Worm (Caenorhabditis elegans): ENCODE measurements around the gene Y39B6A.42.
A peak's percentile ranks its signal among the peaks of the same experiment; 100 is the strongest.
"Not testable (repeated sequence)": the region's sequence is repeated elsewhere in the genome, so short reads cannot be mapped to it uniquely, and the experiment has no call there.

Y39B6A.42 gene

DNA sequence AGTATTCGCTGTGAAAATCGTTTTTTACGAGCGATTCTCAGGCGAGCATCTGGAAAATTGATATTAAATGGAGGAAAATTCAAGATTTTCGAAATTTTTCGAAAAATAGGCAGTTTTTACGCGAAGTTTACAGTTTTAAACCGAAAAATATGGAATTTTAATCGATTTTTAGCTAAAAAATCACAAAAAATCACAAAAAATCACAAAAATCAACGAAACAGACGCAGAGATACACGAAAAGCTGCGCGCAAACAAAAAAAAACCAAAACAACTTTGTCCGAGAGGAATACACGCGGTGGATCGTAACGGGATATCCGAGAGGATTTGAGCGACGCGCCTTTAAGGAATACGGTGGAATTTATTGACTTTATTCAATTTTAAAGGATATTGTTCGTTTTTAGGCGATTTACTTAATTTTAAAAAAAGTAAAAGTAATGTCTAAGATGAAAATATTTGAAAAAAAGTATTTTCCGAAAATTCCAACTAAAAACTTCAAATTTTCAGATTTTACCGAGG is at the start of gene Y39B6A.42:
Gene Y39B6A.42, minus strand, starts transcription at position 51 of the 516 bp plus-strand sequence.
- no peak for TF ChIP-seq klf-2 (GFP tag; conservative IDR thresholded peaks at IDR 0.05)

DNA sequence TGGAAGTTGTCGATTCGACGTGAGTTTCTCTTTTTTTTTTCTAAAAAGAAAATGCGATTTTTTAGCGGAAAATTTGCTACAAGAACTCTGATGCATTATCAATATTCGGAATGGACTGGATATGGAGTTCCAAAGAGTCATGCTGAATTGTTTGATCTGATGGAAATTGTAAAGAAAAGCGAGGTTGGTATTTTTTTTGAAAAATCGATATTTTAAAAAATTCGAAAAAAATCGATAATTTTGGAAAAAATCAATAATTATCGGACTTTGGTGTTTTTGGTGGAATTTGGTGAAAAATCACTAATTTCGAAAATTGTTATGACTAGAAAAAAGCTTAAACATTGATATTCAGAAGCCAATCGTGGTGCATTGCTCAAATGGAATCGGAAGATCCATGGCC is 49.8 kb upstream of the Y39B6A.42 start:
- no peak for TF ChIP-seq flt-1 (GFP tag; IDR thresholded peaks at IDR 0.05)
- peak; percentile 85 for TF ChIP-seq T22C8.4 (GFP tag; IDR thresholded peaks at IDR 0.05)
- TF ChIP-seq ztf-23 (GFP tag; IDR thresholded peaks at IDR 0.05): no peak

DNA sequence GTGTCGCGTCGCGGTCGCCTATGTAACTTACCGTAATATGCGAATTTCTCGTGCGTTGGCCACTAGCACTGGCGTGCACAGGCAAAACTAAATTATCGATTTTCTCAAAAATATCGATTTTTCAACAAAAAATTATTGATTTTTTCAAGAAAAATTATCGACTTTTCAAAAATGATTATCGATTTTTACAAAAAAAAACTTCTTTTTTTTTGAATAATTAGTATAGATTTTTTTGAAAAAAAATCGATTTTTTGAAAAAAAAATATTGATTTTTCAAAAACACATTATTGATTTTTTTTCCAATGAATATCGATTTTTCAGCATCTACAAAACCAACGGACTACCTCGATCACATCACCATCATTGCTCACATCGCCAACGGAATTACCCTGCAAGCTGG is 45.5 kb upstream of the Y39B6A.42 start:
- peak; percentile 79 for TF ChIP-seq T22C8.4 (GFP tag; IDR thresholded peaks at IDR 0.05)

DNA sequence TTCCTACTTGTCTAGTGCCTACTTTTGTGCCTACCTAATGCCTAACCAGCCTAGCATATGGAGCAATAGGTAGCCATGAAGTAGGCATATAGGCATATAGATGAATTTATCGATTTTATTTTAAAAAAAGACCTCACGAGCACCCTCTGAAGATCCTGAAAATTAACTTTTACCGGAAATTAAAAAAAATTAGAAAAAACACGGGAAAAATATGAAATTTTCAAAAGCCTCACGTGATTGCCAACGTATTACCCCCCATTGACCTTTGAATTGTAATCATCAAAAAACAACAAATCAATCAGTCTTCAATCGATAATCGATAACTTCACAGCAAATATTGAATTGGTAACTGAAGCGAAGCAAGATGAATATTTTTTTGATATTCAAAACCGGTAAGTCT is 44.8 kb upstream of the Y39B6A.42 start, which contains the start of gene Y39B6A.30:
Gene Y39B6A.30, plus strand, starts transcription at position 301 of the 400 bp plus-strand sequence.
- TF ChIP-seq ztf-23 (GFP tag; IDR thresholded peaks at IDR 0.05); med-1 (GFP tag; optimal IDR thresholded peaks at IDR 0.05; ENCODE audit: insufficient read depth); tab-1 (GFP tag; IDR thresholded peaks at IDR 0.05): not testable (repeated sequence)

DNA sequence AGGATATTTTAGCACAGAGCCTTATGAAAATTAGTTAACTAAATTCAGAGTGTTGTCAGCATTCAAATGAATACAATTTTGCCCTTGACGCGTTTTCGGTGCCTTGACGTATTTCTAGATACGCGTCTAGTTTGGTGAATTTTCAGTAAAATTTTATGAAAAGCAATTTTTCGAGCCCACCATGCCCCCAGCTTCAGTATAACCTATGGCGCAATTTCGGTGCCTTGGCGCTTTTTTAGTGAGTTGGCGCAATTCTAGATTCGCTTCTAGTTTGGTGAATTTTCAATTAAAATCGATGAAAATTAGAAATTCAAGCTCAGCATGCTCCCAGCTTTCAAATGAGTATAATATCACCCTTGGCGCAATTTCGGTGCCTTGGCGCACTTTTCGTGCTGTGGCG is 43.8 kb upstream of the Y39B6A.42 start:
- TF ChIP-seq ztf-23 (GFP tag; IDR thresholded peaks at IDR 0.05): no peak
- TF ChIP-seq med-1 (GFP tag; optimal IDR thresholded peaks at IDR 0.05; ENCODE audit: insufficient read depth): no peak
- TF ChIP-seq flt-1 (GFP tag; IDR thresholded peaks at IDR 0.05): no peak
- no peak for TF ChIP-seq T22C8.4 (GFP tag; IDR thresholded peaks at IDR 0.05)
- TF ChIP-seq ref-1 (GFP tag; conservative IDR thresholded peaks at IDR 0.05): no peak
- TF ChIP-seq klf-2 (GFP tag; conservative IDR thresholded peaks at IDR 0.05): no peak

DNA sequence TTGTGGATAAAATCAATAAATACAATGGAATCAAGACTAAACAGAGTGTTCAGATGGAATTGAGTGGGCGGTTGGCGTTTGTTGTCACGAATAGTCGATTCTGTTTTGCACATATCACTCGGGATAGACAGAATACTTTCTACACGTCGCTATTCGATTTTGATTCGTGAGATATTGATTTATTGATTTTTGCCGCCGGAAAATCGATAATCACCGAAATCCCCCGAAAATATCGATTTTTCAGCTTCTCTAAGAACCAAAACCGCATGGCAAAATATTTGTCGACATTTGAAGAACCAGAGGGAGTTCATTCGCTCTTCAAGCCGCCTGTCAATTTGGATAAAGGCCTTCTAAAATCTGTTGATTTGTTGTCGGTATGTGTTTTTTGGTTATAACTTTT is 41.0 kb upstream of the Y39B6A.42 start:
- peak; percentile 77 for TF ChIP-seq T22C8.4 (GFP tag; IDR thresholded peaks at IDR 0.05)
- no peak for TF ChIP-seq klf-2 (GFP tag; conservative IDR thresholded peaks at IDR 0.05)

DNA sequence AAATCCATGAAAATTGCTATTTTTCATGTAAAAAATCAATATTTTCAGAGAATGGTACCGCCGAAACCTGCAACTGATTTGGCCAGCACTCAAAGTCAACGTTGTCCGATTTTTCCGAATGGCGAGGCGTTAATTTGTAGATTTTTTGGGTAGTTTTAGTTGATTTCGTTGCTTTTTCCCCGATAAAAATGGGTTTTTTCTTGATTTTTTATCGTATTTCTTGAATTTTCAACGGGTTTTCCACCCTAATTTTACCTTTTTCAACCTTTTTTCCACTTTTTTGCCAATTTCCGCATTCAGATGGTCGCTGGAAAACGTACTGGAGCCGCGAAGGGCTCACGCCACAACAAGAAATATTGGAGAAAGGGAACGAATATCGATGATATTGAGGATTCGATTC is 32.2 kb upstream of the Y39B6A.42 start, which contains the start of gene Y39B6A.33:
Gene Y39B6A.33, plus strand, starts transcription at position 301 of the 400 bp plus-strand sequence.
- TF ChIP-seq ztf-29 (GFP tag; IDR thresholded peaks at IDR 0.05) (no peak), ref-1 (GFP tag; conservative IDR thresholded peaks at IDR 0.05) (no peak), klf-2 (GFP tag; conservative IDR thresholded peaks at IDR 0.05) (no peak), T22C8.4 (GFP tag; IDR thresholded peaks at IDR 0.05) (no peak), ztf-23 (GFP tag; IDR thresholded peaks at IDR 0.05) (no peak), flt-1 (GFP tag; IDR thresholded peaks at IDR 0.05) (no peak), med-1 (GFP tag; optimal IDR thresholded peaks at IDR 0.05; ENCODE audit: insufficient read depth) (no peak), cog-1 (tag; optimal IDR thresholded peaks at IDR 0.05) (no peak), tab-1 (GFP tag; IDR thresholded peaks at IDR 0.05) (no peak)

DNA sequence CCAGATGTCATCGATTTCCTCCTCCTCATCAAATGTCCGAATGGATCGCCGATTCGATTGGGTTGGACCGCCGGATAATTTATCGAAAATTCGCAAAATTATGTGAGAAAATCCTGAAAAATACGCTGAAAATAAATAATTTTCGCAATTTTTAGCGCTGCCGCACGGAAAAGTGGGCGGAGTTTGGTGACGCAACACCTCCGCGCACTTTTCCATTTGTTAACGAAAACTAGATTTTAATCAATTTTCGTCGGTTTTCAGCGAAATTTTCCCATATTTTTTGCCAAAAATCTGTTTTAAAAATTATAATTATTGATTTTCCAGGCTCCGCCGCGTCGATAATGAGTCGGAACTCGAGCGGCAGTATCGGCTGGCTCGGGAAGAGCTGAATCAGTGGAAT is 31.6 kb upstream of the Y39B6A.42 start, which contains the start of gene Y39B6A.34:
Gene Y39B6A.34, plus strand, starts transcription at position 3 of the 400 bp plus-strand sequence.
- no peak for TF ChIP-seq ztf-23 (GFP tag; IDR thresholded peaks at IDR 0.05)
- no peak for TF ChIP-seq ztf-29 (GFP tag; IDR thresholded peaks at IDR 0.05)
- no peak for TF ChIP-seq cog-1 (tag; optimal IDR thresholded peaks at IDR 0.05)
- no peak for TF ChIP-seq T22C8.4 (GFP tag; IDR thresholded peaks at IDR 0.05)
- TF ChIP-seq med-1 (GFP tag; optimal IDR thresholded peaks at IDR 0.05; ENCODE audit: insufficient read depth): no peak
- TF ChIP-seq klf-2 (GFP tag; conservative IDR thresholded peaks at IDR 0.05): no peak
- TF ChIP-seq flt-1 (GFP tag; IDR thresholded peaks at IDR 0.05): no peak
- no peak for TF ChIP-seq tab-1 (GFP tag; IDR thresholded peaks at IDR 0.05)
- no peak for TF ChIP-seq ref-1 (GFP tag; conservative IDR thresholded peaks at IDR 0.05)

DNA sequence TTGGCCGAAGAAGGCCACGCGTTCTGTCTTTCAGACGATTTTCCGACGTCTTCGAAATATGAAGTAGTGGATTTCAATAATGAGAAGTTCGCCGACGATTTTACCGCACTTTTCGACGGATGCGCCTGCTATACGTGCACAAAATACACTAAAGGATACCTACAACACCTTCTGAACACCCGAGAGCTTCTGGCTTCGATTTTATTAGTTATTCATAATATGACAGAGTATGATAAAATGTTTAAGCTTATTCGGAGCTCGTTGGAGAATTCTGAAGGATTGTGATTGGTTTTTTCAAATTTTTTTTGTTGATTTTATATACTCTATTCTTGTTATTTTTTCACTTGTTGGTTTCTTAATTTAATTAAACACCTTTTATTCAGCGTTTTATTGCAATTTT is 31.1 kb upstream of the Y39B6A.42 start:
- TF ChIP-seq ztf-29 (GFP tag; IDR thresholded peaks at IDR 0.05) (no peak), tab-1 (GFP tag; IDR thresholded peaks at IDR 0.05) (no peak), flt-1 (GFP tag; IDR thresholded peaks at IDR 0.05) (no peak), ztf-23 (GFP tag; IDR thresholded peaks at IDR 0.05) (no peak), klf-2 (GFP tag; conservative IDR thresholded peaks at IDR 0.05) (no peak), med-1 (GFP tag; optimal IDR thresholded peaks at IDR 0.05; ENCODE audit: insufficient read depth) (no peak), cog-1 (tag; optimal IDR thresholded peaks at IDR 0.05) (no peak), ref-1 (GFP tag; conservative IDR thresholded peaks at IDR 0.05) (no peak), T22C8.4 (GFP tag; IDR thresholded peaks at IDR 0.05) (no peak)

DNA sequence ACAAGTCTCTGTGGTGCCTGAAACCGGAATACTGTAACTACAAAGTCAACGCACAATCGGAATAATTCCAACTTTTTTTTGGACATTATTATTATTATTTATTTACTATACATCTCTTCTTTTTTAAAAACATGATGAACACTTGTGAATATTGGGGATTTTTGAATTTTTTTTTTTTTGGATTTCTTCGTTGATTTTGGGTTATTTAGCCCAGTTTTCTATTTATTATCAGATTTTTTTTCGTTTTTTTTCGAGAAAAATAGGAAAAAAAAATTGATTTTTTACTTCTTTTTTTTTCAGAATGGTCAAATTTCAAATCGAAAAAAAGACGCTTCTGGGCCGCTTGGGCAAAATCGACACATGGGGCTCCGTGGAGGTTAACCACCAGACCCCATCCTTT is 28.6 kb upstream of the Y39B6A.42 start, which contains the start of gene tgt-2:
Gene tgt-2, plus strand, starts transcription at position 301 of the 400 bp plus-strand sequence.
- no peak for TF ChIP-seq ref-1 (GFP tag; conservative IDR thresholded peaks at IDR 0.05)
- no peak for TF ChIP-seq tab-1 (GFP tag; IDR thresholded peaks at IDR 0.05)
- no peak for TF ChIP-seq med-1 (GFP tag; optimal IDR thresholded peaks at IDR 0.05; ENCODE audit: insufficient read depth)
- TF ChIP-seq T22C8.4 (GFP tag; IDR thresholded peaks at IDR 0.05): no peak
- TF ChIP-seq ztf-23 (GFP tag; IDR thresholded peaks at IDR 0.05): no peak
- no peak for TF ChIP-seq ztf-29 (GFP tag; IDR thresholded peaks at IDR 0.05)
- TF ChIP-seq flt-1 (GFP tag; IDR thresholded peaks at IDR 0.05): no peak
- TF ChIP-seq cog-1 (tag; optimal IDR thresholded peaks at IDR 0.05): no peak
- no peak for TF ChIP-seq klf-2 (GFP tag; conservative IDR thresholded peaks at IDR 0.05)

DNA sequence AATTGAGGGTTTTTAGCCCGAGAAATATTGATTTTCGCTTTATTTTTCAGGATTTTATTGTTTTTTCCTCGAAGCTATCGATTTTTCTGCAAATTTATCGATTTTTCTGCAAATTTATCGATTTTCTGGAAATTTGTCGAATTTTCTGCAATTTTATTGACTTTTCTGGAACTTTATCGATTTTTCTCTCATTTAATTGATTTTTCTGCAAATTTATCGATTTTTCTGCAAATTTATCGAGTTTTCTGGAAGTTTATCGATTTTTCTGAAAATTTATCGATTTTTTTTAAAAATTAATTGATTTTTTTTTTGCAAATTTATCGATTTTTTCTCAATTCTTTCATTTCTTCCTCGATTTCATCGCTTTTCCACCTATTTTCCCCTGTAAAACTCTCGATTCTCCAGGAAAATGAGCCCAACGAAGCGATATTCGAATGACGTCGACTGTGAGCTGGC is 24.1 kb upstream of the Y39B6A.42 start, which contains the start of gene gtf-2F2:
Gene gtf-2F2, plus strand, starts transcription at position 406 of the 456 bp plus-strand sequence.
- TF ChIP-seq T22C8.4 (GFP tag; IDR thresholded peaks at IDR 0.05) (peak; percentile 87), ztf-29 (GFP tag; IDR thresholded peaks at IDR 0.05) (no peak)
